Fruit fly (Drosophila melanogaster): ENCODE measurements around the gene Fas2.
A peak's percentile ranks its signal among the peaks of the same experiment; 100 is the strongest.

The Fas2 gene

dm6 chrX:4186737-4187136 is 19.2 kb downstream of the Fas2 start:
- TF ChIP-seq tai (GFP tag; optimal IDR thresholded peaks at IDR 0.05): no peak
- TF ChIP-seq Sp1 (GFP tag; optimal IDR thresholded peaks at IDR 0.05): no peak
- no peak for TF ChIP-seq CG9705 (GFP tag; optimal IDR thresholded peaks at IDR 0.05)
- TF ChIP-seq pan (optimal IDR thresholded peaks at IDR 0.05): no peak
- TF ChIP-seq OdsH (GFP tag; optimal IDR thresholded peaks at IDR 0.05): no peak
- TF ChIP-seq HLH106 (tag; optimal IDR thresholded peaks at IDR 0.05): no peak
- TF ChIP-seq brk (GFP tag; optimal IDR thresholded peaks at IDR 0.05): no peak
- no peak for TF ChIP-seq lola (GFP tag; optimal IDR thresholded peaks at IDR 0.05)
- no peak for TF ChIP-seq dsf (GFP tag; optimal IDR thresholded peaks at IDR 0.05; ENCODE audit: borderline replicate concordance)
- TF ChIP-seq Dif (GFP tag; optimal IDR thresholded peaks at IDR 0.05; ENCODE audit: partially characterized antibody): no peak
- TF ChIP-seq rgr (GFP tag; optimal IDR thresholded peaks at IDR 0.05): no peak
- TF ChIP-seq CrebA (GFP tag; optimal IDR thresholded peaks at IDR 0.05; ENCODE audit: borderline replicate concordance): no peak
- no peak for TF ChIP-seq br (GFP tag; optimal IDR thresholded peaks at IDR 0.05)

dm6 chrX:4185393-4185792 is 20.5 kb downstream of the Fas2 start:
- no peak for TF ChIP-seq woc (GFP tag; optimal IDR thresholded peaks at IDR 0.05)
- no peak for TF ChIP-seq Dfd (GFP tag; optimal IDR thresholded peaks at IDR 0.05)
- TF ChIP-seq ey (GFP tag; optimal IDR thresholded peaks at IDR 0.05): no peak

DNA sequence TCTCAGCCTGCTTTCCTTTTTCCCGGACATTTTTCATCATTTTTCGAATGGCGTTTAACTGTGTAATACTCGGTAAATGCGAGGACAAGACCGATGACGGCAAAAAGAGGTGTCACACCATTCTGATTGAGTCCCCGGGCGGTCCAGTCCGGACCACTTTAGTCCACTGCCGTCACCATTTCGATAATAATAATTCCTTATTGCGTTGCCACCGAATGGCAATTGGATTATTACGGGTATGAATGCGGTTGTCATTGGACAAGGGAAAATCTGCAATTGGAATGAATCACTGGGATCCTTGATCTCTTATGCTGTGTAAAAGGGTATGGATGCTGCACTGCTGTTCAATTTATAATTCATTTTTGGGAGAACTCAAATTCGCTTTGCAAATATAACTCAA is 27.1 kb downstream of the Fas2 start:
- TF ChIP-seq sage (GFP tag; optimal IDR thresholded peaks at IDR 0.05) (no peak), h (GFP tag; optimal IDR thresholded peaks at IDR 0.05) (no peak), Hr78 (GFP tag; optimal IDR thresholded peaks at IDR 0.05) (no peak), tai (GFP tag; optimal IDR thresholded peaks at IDR 0.05) (no peak), psq (GFP tag; optimal IDR thresholded peaks at IDR 0.05) (no peak), Myc (optimal IDR thresholded peaks at IDR 0.05) (no peak), foxo (GFP tag; optimal IDR thresholded peaks at IDR 0.05) (no peak), lola (GFP tag; optimal IDR thresholded peaks at IDR 0.05) (no peak), dsf (GFP tag; optimal IDR thresholded peaks at IDR 0.05; ENCODE audit: borderline replicate concordance) (no peak)

dm6 chrX:4177733-4178132 is 28.2 kb downstream of the Fas2 start:
- TF ChIP-seq CG9705 (GFP tag; optimal IDR thresholded peaks at IDR 0.05): no peak
- no peak for TF ChIP-seq Hr83 (GFP tag; optimal IDR thresholded peaks at IDR 0.05; ENCODE audit: poor library complexity, severe bottlenecking)
- no peak for TF ChIP-seq sv (GFP tag; optimal IDR thresholded peaks at IDR 0.05)
- TF ChIP-seq dmrt93B (GFP tag; optimal IDR thresholded peaks at IDR 0.05): no peak
- TF ChIP-seq dl (GFP tag; optimal IDR thresholded peaks at IDR 0.05; ENCODE audit: insufficient read depth in 1 of 2, partially characterized antibody in 2 of 2): no peak

dm6 chrX:4175805-4176204 is 30.1 kb downstream of the Fas2 start:
- TF ChIP-seq GATAd (GFP tag; optimal IDR thresholded peaks at IDR 0.05) (no peak), brk (GFP tag; optimal IDR thresholded peaks at IDR 0.05) (no peak), lola (GFP tag; optimal IDR thresholded peaks at IDR 0.05) (no peak), OdsH (GFP tag; optimal IDR thresholded peaks at IDR 0.05) (peak; percentile 40), HLH106 (tag; optimal IDR thresholded peaks at IDR 0.05) (peak; percentile 24), dmrt93B (GFP tag; optimal IDR thresholded peaks at IDR 0.05) (no peak), sv (GFP tag; optimal IDR thresholded peaks at IDR 0.05) (no peak), Hr78 (GFP tag; optimal IDR thresholded peaks at IDR 0.05) (no peak), h (GFP tag; optimal IDR thresholded peaks at IDR 0.05) (peak; percentile 55), Hnf4 (GFP tag; optimal IDR thresholded peaks at IDR 0.05) (peak; percentile 22), dl (GFP tag; optimal IDR thresholded peaks at IDR 0.05; ENCODE audit: insufficient read depth in 1 of 2, partially characterized antibody in 2 of 2) (no peak), woc (GFP tag; optimal IDR thresholded peaks at IDR 0.05) (peak; percentile 56), Abd-B (GFP tag; optimal IDR thresholded peaks at IDR 0.05) (no peak), CG32264 (GFP tag; optimal IDR thresholded peaks at IDR 0.05) (no peak), N (GFP tag; optimal IDR thresholded peaks at IDR 0.05) (no peak), pan (optimal IDR thresholded peaks at IDR 0.05) (no peak), rgr (GFP tag; optimal IDR thresholded peaks at IDR 0.05) (peak; percentile 36), CG9705 (GFP tag; optimal IDR thresholded peaks at IDR 0.05) (no peak), psq (GFP tag; optimal IDR thresholded peaks at IDR 0.05) (peak; percentile 31), dsf (GFP tag; optimal IDR thresholded peaks at IDR 0.05; ENCODE audit: borderline replicate concordance) (no peak), Vsx2 (GFP tag; optimal IDR thresholded peaks at IDR 0.05; ENCODE audit: partially characterized antibody) (no peak), Jra (GFP tag; optimal IDR thresholded peaks at IDR 0.05) (no peak), sage (GFP tag; optimal IDR thresholded peaks at IDR 0.05) (no peak), br (GFP tag; optimal IDR thresholded peaks at IDR 0.05) (peak; percentile 10), Rel (GFP tag; optimal IDR thresholded peaks at IDR 0.05) (no peak), Rel (tag; optimal IDR thresholded peaks at IDR 0.05) (no peak), ey (GFP tag; optimal IDR thresholded peaks at IDR 0.05) (peak; percentile 18), jim (GFP tag; optimal IDR thresholded peaks at IDR 0.05) (no peak), Dfd (GFP tag; optimal IDR thresholded peaks at IDR 0.05) (no peak), fru (GFP tag; optimal IDR thresholded peaks at IDR 0.05) (peak; percentile 61), tai (GFP tag; optimal IDR thresholded peaks at IDR 0.05) (no peak), Myc (optimal IDR thresholded peaks at IDR 0.05) (no peak), Dif (GFP tag; optimal IDR thresholded peaks at IDR 0.05; ENCODE audit: partially characterized antibody) (no peak), Sp1 (GFP tag; optimal IDR thresholded peaks at IDR 0.05) (no peak), usp (GFP tag; optimal IDR thresholded peaks at IDR 0.05) (no peak), Hr83 (GFP tag; optimal IDR thresholded peaks at IDR 0.05; ENCODE audit: poor library complexity, severe bottlenecking) (no peak), CrebA (GFP tag; optimal IDR thresholded peaks at IDR 0.05; ENCODE audit: borderline replicate concordance) (no peak), foxo (GFP tag; optimal IDR thresholded peaks at IDR 0.05) (peak in 1 of 2 experiments; percentile 66)

Measured in whole organism, wandering third instar larva.